Fruit fly (Drosophila melanogaster) whole organism, wandering third instar larva: ENCODE data around the gene PGRP-SB1.

ENCODE experiments used
- Abd-B ChIP-seq: fragments of >200 bp; optimal IDR thresholded peaks from 2 replicates; lab custom pipeline; 2017; ENCODE audit warnings: missing biosample characterization, missing genetic modification characterization
- CG32264 ChIP-seq: fragments of 200-800 bp; sonication (Bioruptor generic); optimal IDR thresholded peaks from 2 replicates; lab custom pipeline; 2016; ENCODE audit warnings: missing biosample characterization, missing genetic modification characterization
- Dfd ChIP-seq: fragments of >200 bp; optimal IDR thresholded peaks from 2 replicates; lab custom pipeline; 2017; ENCODE audit warnings: missing biosample characterization, missing genetic modification characterization
- HLH106 ChIP-seq: fragments of 200-800 bp; optimal IDR thresholded peaks from 3 replicates; lab custom pipeline; 2019; ENCODE audit warnings: missing biosample characterization, mild to moderate bottlenecking, missing genetic modification characterization, moderate library complexity
- dl ChIP-seq, 2 experiments: fragments of 175-275, 200-275 bp in 1 of 2; fragments of 200-275 bp in 1 of 2; sonication (Bioruptor generic); optimal IDR thresholded peaks; lab custom pipeline; 2018; ENCODE audit warnings: mild to moderate bottlenecking in 2 of 2, missing biosample characterization in 2 of 2, missing genetic modification characterization in 2 of 2, moderate library complexity in 2 of 2; ENCODE audit not compliant: partially characterized antibody in 2 of 2, insufficient read depth in 1 of 2
- fru ChIP-seq: fragments of 200-800 bp; sonication (Bioruptor generic); optimal IDR thresholded peaks from 3 replicates; lab custom pipeline; 2016; ENCODE audit warnings: missing biosample characterization, mild to moderate bottlenecking, missing genetic modification characterization
- h ChIP-seq: fragments of 200-800 bp; sonication (Bioruptor generic); optimal IDR thresholded peaks from 3 replicates; lab custom pipeline; 2016; ENCODE audit warnings: missing biosample characterization, mild to moderate bottlenecking, missing genetic modification characterization

DNA sequence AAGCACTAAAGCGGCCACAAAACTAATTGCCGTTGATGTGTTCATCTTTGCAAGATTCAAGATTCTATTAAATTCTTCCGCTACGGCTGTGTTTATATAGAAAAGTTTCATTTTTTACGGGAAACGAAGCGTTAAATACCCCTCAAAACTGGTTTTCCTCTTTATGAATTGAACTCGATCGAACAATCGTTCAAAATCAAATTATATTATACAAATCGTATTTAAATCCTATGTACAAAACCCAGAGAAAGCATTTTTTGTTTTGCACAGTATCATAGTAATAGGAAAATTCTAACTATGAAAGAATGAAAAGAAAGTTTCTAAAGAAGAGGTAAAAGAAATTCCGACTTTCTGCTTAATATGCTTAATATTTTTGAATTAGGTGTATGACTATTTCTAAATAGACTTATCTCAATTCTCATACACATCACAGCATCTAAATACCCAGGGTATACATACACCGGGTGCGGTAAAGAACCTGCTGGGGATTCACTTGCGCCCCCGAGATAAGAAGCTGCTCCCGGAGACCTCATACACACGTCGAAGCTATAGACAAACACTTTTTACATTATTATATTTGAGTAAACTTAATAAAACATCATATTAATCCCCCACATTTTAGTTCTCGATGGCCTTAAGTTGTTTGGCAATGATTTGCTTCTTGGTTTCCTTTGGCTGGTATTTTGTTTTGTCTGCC, at the start of gene PGRP-SB1:
- TF ChIP-seq Abd-B (GFP tag; lab: Kevin White, UChicago), result no peak
- TF ChIP-seq HLH106 (tag; lab: Kevin White, UChicago), result no peak
- no peak for TF ChIP-seq h (GFP tag; lab: Kevin White, UChicago)
- TF ChIP-seq Dfd (GFP tag; lab: Kevin White, UChicago), result no peak
- no peak for TF ChIP-seq dl (GFP tag; optimal IDR thresholded peaks at IDR 0.05; lab: Kevin White, UChicago; ENCODE audit: insufficient read depth in 1 of 2, partially characterized antibody in 2 of 2)
- no peak for TF ChIP-seq CG32264 (GFP tag; lab: Kevin White, UChicago)
- no peak for TF ChIP-seq fru
